Fruit fly (Drosophila melanogaster) whole organism, embryonic: ENCODE measurements around the gene CG14958.
A peak's percentile ranks its signal among the peaks of the same experiment; 100 is the strongest.

Source experiments
- Atf-2 ChIP-seq: fragments of 200-800 bp; sonication (Bioruptor generic); optimal IDR thresholded peaks from 2 replicates; lab custom pipeline; 2016; ENCODE audit warnings: missing biosample characterization, missing genetic modification characterization
- Atf6 ChIP-seq: fragments of 200-800 bp; sonication (Bioruptor generic); IDR thresholded peaks from 2 replicates; pipeline ENCODE4 v1.3.6; 2022; ENCODE audit warnings: missing biosample characterization, missing genetic modification characterization
- CG10147 ChIP-seq: fragments of 200-800 bp; sonication (Bioruptor generic); optimal IDR thresholded peaks from 2 replicates; lab custom pipeline; 2019; ENCODE audit warnings: missing biosample characterization, mild to moderate bottlenecking, missing genetic modification characterization, moderate library complexity
- CG10979 ChIP-seq: fragments of 200-800 bp; sonication (Bioruptor generic); optimal IDR thresholded peaks from 2 replicates; lab custom pipeline; 2018; ENCODE audit warnings: missing biosample characterization, mild to moderate bottlenecking, missing genetic modification characterization, moderate library complexity
- CG13123 ChIP-seq: fragments of 200-800 bp; sonication (Bioruptor generic); optimal IDR thresholded peaks from 2 replicates; lab custom pipeline; 2016; ENCODE audit warnings: missing biosample characterization, missing genetic modification characterization
- CG14441 ChIP-seq: fragments of 200-800 bp; sonication (Bioruptor generic); IDR thresholded peaks from 2 replicates; pipeline ENCODE4 v1.3.6; 2022; ENCODE audit warnings: missing biosample characterization, missing genetic modification characterization
- CG16813 ChIP-seq: fragments of 200-800 bp; sonication (Bioruptor generic); IDR thresholded peaks from 3 replicates; pipeline ENCODE4 v1.3.6; 2022; ENCODE audit warnings: missing biosample characterization, missing genetic modification characterization; ENCODE audit not compliant: partially characterized antibody
- CG17361 ChIP-seq: fragments of 200-800 bp; sonication (Bioruptor generic); IDR thresholded peaks from 3 replicates; pipeline ENCODE4 v1.3.6; 2022; ENCODE audit warnings: missing biosample characterization, missing genetic modification characterization
- CG17802 ChIP-seq: fragments of 200-800 bp; sonication (Bioruptor generic); optimal IDR thresholded peaks from 2 replicates; lab custom pipeline; 2018; ENCODE audit warnings: missing biosample characterization, mild to moderate bottlenecking, missing genetic modification characterization, moderate library complexity
- CG2712 ChIP-seq: fragments of 200-800 bp; optimal IDR thresholded peaks from 3 replicates; lab custom pipeline; 2019; ENCODE audit warnings: missing biosample characterization, mild to moderate bottlenecking, missing genetic modification characterization, moderate library complexity
- CG3163 ChIP-seq: fragments of 200-800 bp; sonication (Bioruptor generic); optimal IDR thresholded peaks from 3 replicates; lab custom pipeline; 2016; ENCODE audit warnings: missing biosample characterization, missing genetic modification characterization
- CG4707 ChIP-seq: fragments of 200-800 bp; sonication (Bioruptor generic); optimal IDR thresholded peaks from 2 replicates; lab custom pipeline; 2018; ENCODE audit warnings: missing biosample characterization, mild to moderate bottlenecking, missing genetic modification characterization, moderate library complexity
- CG5180 ChIP-seq: fragments of 200-800 bp; sonication (Bioruptor generic); optimal IDR thresholded peaks from 3 replicates; lab custom pipeline; 2017; ENCODE audit warnings: missing biosample characterization, missing genetic modification characterization, mild to moderate bottlenecking, moderate library complexity, missing genetic modification reagents
- CG6654 ChIP-seq: fragments of 200-800 bp; sonication (Bioruptor generic); optimal IDR thresholded peaks from 2 replicates; lab custom pipeline; 2017; ENCODE audit warnings: missing biosample characterization, mild to moderate bottlenecking, missing genetic modification characterization
- CG7556 ChIP-seq: fragments of 200-800 bp; sonication (Bioruptor generic); optimal IDR thresholded peaks from 2 replicates; lab custom pipeline; 2017; ENCODE audit warnings: missing biosample characterization, mild to moderate bottlenecking, missing genetic modification characterization
- CG7963 ChIP-seq: fragments of 200-800 bp; sonication (Bioruptor generic); IDR thresholded peaks from 3 replicates; pipeline ENCODE4 v1.3.6; 2022; ENCODE audit warnings: missing biosample characterization, missing genetic modification characterization; ENCODE audit not compliant: partially characterized antibody
- CG7987 ChIP-seq: fragments of 200-800 bp; sonication (Bioruptor generic); optimal IDR thresholded peaks from 2 replicates; lab custom pipeline; 2018; ENCODE audit warnings: missing biosample characterization, mild to moderate bottlenecking, missing genetic modification characterization, moderate library complexity
- CG9437 ChIP-seq: fragments of 200-800 bp; sonication (Bioruptor generic); optimal IDR thresholded peaks from 2 replicates; lab custom pipeline; 2018; ENCODE audit warnings: missing biosample characterization, mild to moderate bottlenecking, missing genetic modification characterization
- CG9817 ChIP-seq: fragments of 200-800 bp; sonication (Bioruptor generic); optimal IDR thresholded peaks from 2 replicates; lab custom pipeline; 2018; ENCODE audit warnings: missing biosample characterization, mild to moderate bottlenecking, missing genetic modification characterization, moderate library complexity
- CHES-1-like ChIP-seq: fragments of 200-800 bp; sonication (Bioruptor generic); optimal IDR thresholded peaks from 2 replicates; lab custom pipeline; 2016; ENCODE audit warnings: missing biosample characterization, missing genetic modification characterization
- CoRest ChIP-seq: fragments of 200-800 bp; sonication (Bioruptor generic); optimal IDR thresholded peaks from 3 replicates; lab custom pipeline; 2018; ENCODE audit warnings: missing biosample characterization, mild to moderate bottlenecking, missing genetic modification characterization, moderate library complexity
- HHEX ChIP-seq: fragments of 200-800 bp; sonication (Bioruptor generic); optimal IDR thresholded peaks from 3 replicates; lab custom pipeline; 2017; ENCODE audit warnings: missing biosample characterization, mild to moderate bottlenecking, missing genetic modification characterization, missing genetic modification reagents
- NC2α ChIP-seq: fragments of 200-800 bp; sonication (Bioruptor generic); optimal IDR thresholded peaks from 2 replicates; lab custom pipeline; 2016; ENCODE audit warnings: missing biosample characterization, missing genetic modification characterization
- NC2β ChIP-seq: fragments of 200-800 bp; sonication (Bioruptor generic); optimal IDR thresholded peaks from 2 replicates; lab custom pipeline; 2016; ENCODE audit warnings: missing biosample characterization, missing genetic modification characterization
- Opbp ChIP-seq: fragments of 200-800 bp; sonication (Bioruptor generic); IDR thresholded peaks from 3 replicates; pipeline ENCODE4 v1.3.6; 2022; ENCODE audit warnings: missing biosample characterization, missing genetic modification characterization; ENCODE audit not compliant: partially characterized antibody
- Ssrp ChIP-seq: fragments of 200-800 bp; sonication (Bioruptor generic); optimal IDR thresholded peaks from 2 replicates; lab custom pipeline; 2018; ENCODE audit warnings: missing biosample characterization, mild to moderate bottlenecking, missing genetic modification characterization, moderate library complexity
- Usf ChIP-seq: fragments of 200-800 bp; sonication (Bioruptor generic); optimal IDR thresholded peaks from 2 replicates; lab custom pipeline; 2017; ENCODE audit warnings: missing genotype, missing biosample characterization, missing genetic modification characterization
- ac ChIP-seq: fragments of 200-800 bp; sonication (Bioruptor generic); optimal IDR thresholded peaks from 3 replicates; lab custom pipeline; 2017; ENCODE audit warnings: missing biosample characterization, mild to moderate bottlenecking, missing genetic modification characterization
- al ChIP-seq: fragments of 200-800 bp; sonication (Bioruptor generic); IDR thresholded peaks from 2 replicates; pipeline ENCODE4 v1.3.6; 2022; ENCODE audit warnings: missing biosample characterization, missing genetic modification characterization
- amos ChIP-seq: fragments of 200-800 bp; sonication (Bioruptor generic); IDR thresholded peaks from 2 replicates; pipeline ENCODE4 v1.3.6; 2022; ENCODE audit warnings: missing biosample characterization, missing genetic modification characterization; ENCODE audit not compliant: partially characterized antibody
- aop ChIP-seq: fragments of 200-800 bp; sonication (Bioruptor generic); IDR thresholded peaks from 2 replicates; pipeline ENCODE4 v1.3.6; 2022; ENCODE audit warnings: missing biosample characterization, missing genetic modification characterization
- dpn ChIP-seq, 2 experiments: fragments of 200-800 bp; sonication (Bioruptor generic); optimal IDR thresholded peaks; 3 replicates each; lab custom pipeline; 2016; ENCODE audit warnings: missing biosample characterization in 2 of 2, missing genetic modification characterization in 2 of 2
- emc ChIP-seq: fragments of 200-800 bp; sonication (Bioruptor generic); optimal IDR thresholded peaks from 2 replicates; lab custom pipeline; 2016; ENCODE audit warnings: missing biosample characterization, missing genetic modification characterization
- esg ChIP-seq: fragments of 200-800 bp; sonication (Bioruptor generic); conservative IDR thresholded peaks from 2 replicates; pipeline ENCODE4 v1.3.6; 2022; ENCODE audit warnings: missing biosample characterization, missing genetic modification characterization
- exex ChIP-seq: fragments of 200-800 bp; sonication (Bioruptor generic); optimal IDR thresholded peaks from 4 replicates; lab custom pipeline; 2018; ENCODE audit warnings: missing biosample characterization, mild to moderate bottlenecking, missing genetic modification characterization, moderate library complexity
- fd3F ChIP-seq: fragments of 200-800 bp; sonication (Bioruptor generic); optimal IDR thresholded peaks from 2 replicates; lab custom pipeline; 2018; ENCODE audit warnings: missing biosample characterization, mild to moderate bottlenecking, missing genetic modification characterization, moderate library complexity
- ftz-f1 ChIP-seq: fragments of 200-800 bp; sonication (Bioruptor generic); optimal IDR thresholded peaks from 2 replicates; lab custom pipeline; 2016; ENCODE audit warnings: missing biosample characterization, missing genetic modification characterization
- gt ChIP-seq: fragments of 200-800 bp; sonication (Bioruptor generic); IDR thresholded peaks from 2 replicates; pipeline ENCODE4 v1.3.6; 2022; ENCODE audit warnings: missing biosample characterization, missing genetic modification characterization
- hb ChIP-seq: fragments of 200-800 bp; sonication (Bioruptor generic); IDR thresholded peaks from 3 replicates; pipeline ENCODE4 v1.3.6; 2022; ENCODE audit warnings: missing biosample characterization, missing genetic modification characterization; ENCODE audit not compliant: partially characterized antibody
- jing ChIP-seq: fragments of 200-800 bp; sonication (Bioruptor generic); optimal IDR thresholded peaks from 2 replicates; lab custom pipeline; 2018; ENCODE audit warnings: missing biosample characterization, mild to moderate bottlenecking, missing genetic modification characterization
- onecut ChIP-seq: fragments of 200-800 bp; sonication (Bioruptor generic); IDR thresholded peaks from 2 replicates; pipeline ENCODE4 v1.3.6; 2022; ENCODE audit warnings: missing biosample characterization, missing genetic modification characterization
- org-1 ChIP-seq: fragments of 200-800 bp; sonication (Bioruptor generic); optimal IDR thresholded peaks from 2 replicates; lab custom pipeline; 2017; ENCODE audit warnings: missing biosample characterization, missing genetic modification characterization
- peb ChIP-seq: fragments of 200-800 bp; sonication (Bioruptor generic); IDR thresholded peaks from 2 replicates; pipeline ENCODE4 v1.3.6; 2022; ENCODE audit warnings: missing biosample characterization, missing genetic modification characterization
- phol ChIP-seq: fragments of 200-800 bp; sonication (Bioruptor generic); optimal IDR thresholded peaks from 3 replicates; lab custom pipeline; 2018; ENCODE audit warnings: missing biosample characterization, mild to moderate bottlenecking, missing genetic modification characterization, moderate library complexity
- scrt ChIP-seq: fragments of 200-800 bp; sonication (Bioruptor generic); optimal IDR thresholded peaks from 2 replicates; lab custom pipeline; 2018; ENCODE audit warnings: missing biosample characterization, mild to moderate bottlenecking, missing genetic modification characterization, moderate library complexity
- slp2 ChIP-seq: fragments of 200-800 bp; sonication (Bioruptor generic); optimal IDR thresholded peaks from 2 replicates; lab custom pipeline; 2016; ENCODE audit warnings: missing biosample characterization, missing genetic modification characterization
- sna ChIP-seq: fragments of 200-800 bp; sonication (Bioruptor generic); IDR thresholded peaks from 2 replicates; pipeline ENCODE4 v1.3.6; 2022; ENCODE audit warnings: missing biosample characterization, missing genetic modification characterization; ENCODE audit not compliant: partially characterized antibody
- unc-4 ChIP-seq: fragments of 200-800 bp; sonication (Bioruptor generic); IDR thresholded peaks from 2 replicates; pipeline ENCODE4 v1.3.6; 2022; ENCODE audit warnings: missing biosample characterization, missing genetic modification characterization; ENCODE audit not compliant: partially characterized antibody
- unpg ChIP-seq: fragments of 200-800 bp; sonication (Bioruptor generic); optimal IDR thresholded peaks from 3 replicates; lab custom pipeline; 2018; ENCODE audit warnings: missing biosample characterization, mild to moderate bottlenecking, missing genetic modification characterization, moderate library complexity
- zf30C ChIP-seq: fragments of 200-800 bp; sonication (Bioruptor generic); optimal IDR thresholded peaks from 3 replicates; lab custom pipeline; 2018; ENCODE audit warnings: missing biosample characterization, mild to moderate bottlenecking, missing genetic modification characterization

CG14958 gene

DNA sequence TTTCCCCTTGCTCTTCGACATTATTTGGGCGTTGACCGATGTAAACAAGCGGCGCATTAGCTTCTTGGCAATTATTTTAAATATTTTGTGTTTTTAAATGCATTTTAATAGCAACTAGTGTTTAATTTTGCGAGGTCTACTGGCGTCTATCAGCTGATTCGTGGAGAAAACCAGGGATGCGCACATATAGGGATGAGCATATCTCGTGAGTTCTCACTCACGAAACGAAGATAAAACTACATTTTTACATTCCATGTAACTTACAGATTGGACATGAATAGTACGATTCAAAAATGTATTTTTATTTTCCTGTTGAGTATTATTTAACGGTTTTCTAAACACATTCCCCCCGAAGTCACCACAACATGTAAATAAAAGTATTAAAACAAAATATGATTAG, 7.7 kb downstream of the CG14958 start, which contains the start of gene CG14966 (continued):
- peak; percentile 35 for TF ChIP-seq phol (tag; lab: Kevin White, UChicago)
- no peak for TF ChIP-seq onecut
- TF ChIP-seq zf30C (GFP tag; lab: Kevin White, UChicago), result no peak
- TF ChIP-seq hb, result peak; percentile 78; the same call in 2 of the 3 replicates
- TF ChIP-seq gt, result no peak
- TF ChIP-seq peb, result no peak
- no peak for TF ChIP-seq slp2
- TF ChIP-seq aop (GFP tag; lab: Robert Waterston, UW), result no peak
- peak; percentile 96 for TF ChIP-seq scrt
- TF ChIP-seq Usf (GFP tag; lab: Kevin White, UChicago), result no peak
- TF ChIP-seq jing (GFP tag; lab: Kevin White, UChicago), result no peak
- no peak for TF ChIP-seq NC2α (GFP tag; lab: Kevin White, UChicago)
- TF ChIP-seq CG5180 (GFP tag; lab: Kevin White, UChicago), result no peak
- TF ChIP-seq amos (GFP tag; lab: Robert Waterston, UW), result peak; percentile 94
- TF ChIP-seq Opbp, result peak; percentile 87
- peak; percentile 5 for TF ChIP-seq CG10147 (GFP tag; lab: Kevin White, UChicago)
- no peak for TF ChIP-seq Atf6 (GFP tag; lab: Robert Waterston, UW)
- TF ChIP-seq CG10979 (tag; lab: Kevin White, UChicago), result peak; percentile 1
- TF ChIP-seq CG17802 (tag; lab: Kevin White, UChicago), result no peak
- TF ChIP-seq CG9817 (tag; lab: Kevin White, UChicago), result peak; percentile 6
- TF ChIP-seq ftz-f1 (GFP tag; lab: Kevin White, UChicago), result no peak
- TF ChIP-seq esg (GFP tag; lab: Robert Waterston, UW), result no peak
- peak; percentile 2 for TF ChIP-seq CG7987 (GFP tag; lab: Kevin White, UChicago)
- no peak for TF ChIP-seq al
- no peak for TF ChIP-seq fd3F (GFP tag; lab: Kevin White, UChicago)
- TF ChIP-seq NC2β (GFP tag; lab: Kevin White, UChicago), result peak; percentile 11
- TF ChIP-seq unc-4 (GFP tag; lab: Robert Waterston, UW), result peak; percentile 91
- TF ChIP-seq CG2712 (tag; lab: Kevin White, UChicago), result peak; percentile 44
- no peak for TF ChIP-seq Atf-2
- TF ChIP-seq HHEX (GFP tag; lab: Kevin White, UChicago), result no peak
- TF ChIP-seq CG17361, result 0 out of 3 replicates have a peak, but pooled peaks have one; percentile 24
- peak; percentile 91 for TF ChIP-seq CG16813 (GFP tag; lab: Robert Waterston, UW)
- TF ChIP-seq Ssrp (tag; lab: Kevin White, UChicago), result no peak
- peak; percentile 4 for TF ChIP-seq unpg
- peak; percentile 20 to 48 for TF ChIP-seq dpn (GFP tag; optimal IDR thresholded peaks at IDR 0.05; lab: Kevin White, UChicago)
- no peak for TF ChIP-seq CG3163
- no peak for TF ChIP-seq CG7556
- TF ChIP-seq org-1 (GFP tag; lab: Kevin White, UChicago), result no peak
- TF ChIP-seq exex (tag; lab: Kevin White, UChicago), result peak; percentile 2
- no peak for TF ChIP-seq CG6654 (GFP tag; lab: Kevin White, UChicago)
- no peak for TF ChIP-seq CG4707 (GFP tag; lab: Kevin White, UChicago)
- no peak for TF ChIP-seq CG13123 (GFP tag; lab: Kevin White, UChicago)
- TF ChIP-seq CG9437, result no peak
- TF ChIP-seq CHES-1-like (GFP tag; lab: Kevin White, UChicago), result peak; percentile 70
- peak; percentile 94 for TF ChIP-seq sna
- TF ChIP-seq CG14441, result 0 out of 2 replicates have a peak, but pooled peaks have one; percentile 16
- TF ChIP-seq CG7963 (GFP tag; lab: Robert Waterston, UW), result peak; percentile 76; the same call in 2 of the 3 replicates
- TF ChIP-seq ac (GFP tag; lab: Kevin White, UChicago), result no peak
- TF ChIP-seq emc (GFP tag; lab: Kevin White, UChicago), result no peak
- peak; percentile 45 for TF ChIP-seq CoRest (tag; lab: Kevin White, UChicago)
